Worm (Caenorhabditis elegans) whole organism, L4 larva: Measurements from ENCODE around the gene M04G7.5.

Experiments
- Y105C5A.15 ChIP-seq: fragments of 200-800 bp; sonication (Bioruptor generic); IDR thresholded peaks from 2 replicates; pipeline ENCODE4 v1.3.6; 2022; ENCODE audit warnings: missing genetic modification characterization, missing compliant biosample characterization
- aha-1 ChIP-seq: fragments of 150-350 bp; peaks from one replicate; lab custom pipeline; 2014; ENCODE audit warnings: missing biosample characterization, missing genetic modification characterization
- aly-2 ChIP-seq: sonication (generic microtip); optimal IDR thresholded peaks from 2 replicates; lab custom pipeline; 2018; ENCODE audit warnings: missing biosample characterization, missing genetic modification characterization
- ama-1 ChIP-seq: fragments of 150-350 bp; optimal IDR thresholded peaks from 2 replicates; lab custom pipeline; 2014; ENCODE audit warnings: inconsistent platforms, mixed read lengths
- arid-1 ChIP-seq: fragments of 200-800 bp; sonication (Bioruptor generic); conservative IDR thresholded peaks from 2 replicates; pipeline ENCODE4 v1.3.6; 2022; ENCODE audit warnings: missing genetic modification reagents, missing genetic modification characterization, missing compliant biosample characterization
- ceh-62 ChIP-seq: sonication (generic microtip); optimal IDR thresholded peaks from 2 replicates; lab custom pipeline; 2017; ENCODE audit warnings: missing biosample characterization, missing genetic modification characterization
- cey-2 ChIP-seq: sonication (generic microtip); optimal IDR thresholded peaks from 3 replicates; lab custom pipeline; 2017; ENCODE audit warnings: missing genetic modification characterization, mild to moderate bottlenecking, missing compliant biosample characterization, antibody characterized with exemption, borderline replicate concordance; ENCODE audit not compliant: insufficient read depth
- ctbp-1 ChIP-seq: fragments of 200-800 bp; sonication (Bioruptor generic); IDR thresholded peaks from 2 replicates; pipeline ENCODE4 v1.3.6; 2022; ENCODE audit warnings: missing genetic modification reagents, missing genetic modification characterization, missing compliant biosample characterization
- daf-8 ChIP-seq: fragments of 200-800 bp; sonication (Bioruptor generic); IDR thresholded peaks from 2 replicates; pipeline ENCODE4 v1.3.6; 2022; ENCODE audit warnings: missing genetic modification characterization, missing compliant biosample characterization
- dmd-9 ChIP-seq: fragments of 200-800 bp; sonication (Bioruptor generic); IDR thresholded peaks from 2 replicates; pipeline ENCODE4 v1.3.6; 2022; ENCODE audit warnings: missing genetic modification reagents, missing genetic modification characterization, missing compliant biosample characterization
- dpl-1 ChIP-seq: fragments of 150-350 bp; optimal IDR thresholded peaks from 2 replicates; lab custom pipeline; 2014; ENCODE audit warnings: missing biosample characterization, missing genetic modification reagents, missing genetic modification characterization
- dve-1 ChIP-seq: sonication (generic microtip); optimal IDR thresholded peaks from 2 replicates; lab custom pipeline; 2017; ENCODE audit warnings: antibody characterized with exemption, mild to moderate bottlenecking, missing genetic modification characterization, missing compliant biosample characterization; ENCODE audit not compliant: insufficient read depth
- egl-27 ChIP-seq: sonication (generic microtip); optimal IDR thresholded peaks from 3 replicates; lab custom pipeline; 2017; ENCODE audit warnings: missing biosample characterization, missing genetic modification reagents, missing genetic modification characterization
- egl-43 ChIP-seq: fragments of 200-800 bp; sonication (Bioruptor generic); IDR thresholded peaks from 2 replicates; pipeline ENCODE4 v1.3.6; 2022; ENCODE audit warnings: missing genetic modification reagents, missing genetic modification characterization, missing compliant biosample characterization
- fkh-10 ChIP-seq: fragments of 150-350 bp; optimal IDR thresholded peaks from 2 replicates; lab custom pipeline; 2014; ENCODE audit warnings: missing biosample characterization, missing genetic modification reagents, missing genetic modification characterization
- gei-8 ChIP-seq: fragments of 200-800 bp; sonication (Bioruptor generic); optimal IDR thresholded peaks from 2 replicates; lab custom pipeline; 2018; ENCODE audit warnings: mild to moderate bottlenecking, missing genetic modification characterization, missing compliant biosample characterization
- hif-1 ChIP-seq, 2 experiments: sonication (generic microtip); optimal IDR thresholded peaks; 2 replicates each; lab custom pipeline; 2016 to 2017; ENCODE audit warnings: missing compliant biosample characterization in 2 of 2, missing genetic modification characterization in 2 of 2, missing genetic modification reagents in 2 of 2, missing genotype in 2 of 2, mild to moderate bottlenecking in 1 of 2
- lin-15B ChIP-seq: fragments of 150-350 bp; sonication (generic microtip); optimal IDR thresholded peaks from 3 replicates; lab custom pipeline; 2014; ENCODE audit warnings: missing biosample characterization, missing genetic modification characterization
- lin-29 ChIP-seq: fragments of 200-800 bp; sonication (Bioruptor generic); IDR thresholded peaks from 2 replicates; pipeline ENCODE4 v1.3.6; 2022; ENCODE audit warnings: missing genetic modification reagents, missing genetic modification characterization, missing compliant biosample characterization
- lin-38 ChIP-seq: fragments of 200-800 bp; sonication (Bioruptor generic); IDR thresholded peaks from 2 replicates; pipeline ENCODE4 v1.3.6; 2022; ENCODE audit warnings: missing genetic modification reagents, missing genetic modification characterization, missing compliant biosample characterization
- lsy-2 ChIP-seq, 2 experiments: fragments of 150-350 bp in 1 of 2; sonication (generic microtip) in 1 of 2; optimal IDR thresholded peaks; 2 replicates each; lab custom pipeline; 2014 to 2017; ENCODE audit warnings: missing biosample characterization in 2 of 2, missing genetic modification characterization in 2 of 2
- madf-5 ChIP-seq, 2 experiments: fragments of 200-800 bp; sonication (Bioruptor generic); IDR thresholded peaks; 2 replicates each; pipeline ENCODE4 v1.3.6; 2022; ENCODE audit warnings: missing compliant biosample characterization in 2 of 2, missing genetic modification characterization in 2 of 2
- mes-2 ChIP-seq: sonication (generic microtip); optimal IDR thresholded peaks from 2 replicates; lab custom pipeline; 2016; ENCODE audit warnings: missing genotype, mild to moderate bottlenecking, missing genetic modification characterization, missing compliant biosample characterization; ENCODE audit not compliant: poor library complexity, severe bottlenecking
- mxl-3 ChIP-seq: fragments of 200-800 bp; sonication (Bioruptor generic); optimal IDR thresholded peaks from 2 replicates; lab custom pipeline; 2018; ENCODE audit warnings: mild to moderate bottlenecking, missing genetic modification characterization, missing compliant biosample characterization
- nhr-42 ChIP-seq: fragments of 200-800 bp; sonication (Bioruptor generic); IDR thresholded peaks from 2 replicates; pipeline ENCODE4 v1.3.6; 2022; ENCODE audit warnings: missing genetic modification characterization, missing compliant biosample characterization
- nhr-48 ChIP-seq: sonication (generic microtip); optimal IDR thresholded peaks from 2 replicates; lab custom pipeline; 2016; ENCODE audit warnings: mild to moderate bottlenecking, missing genetic modification characterization, missing compliant biosample characterization
- nhr-76 ChIP-seq: fragments of 150-350 bp; optimal IDR thresholded peaks from 2 replicates; lab custom pipeline; 2014; ENCODE audit warnings: missing biosample characterization, missing genetic modification characterization
- saeg-2 ChIP-seq: fragments of 200-800 bp; sonication (Bioruptor generic); IDR thresholded peaks from 2 replicates; pipeline ENCODE4 v1.3.6; 2022; ENCODE audit warnings: missing genetic modification reagents, missing genetic modification characterization, missing compliant biosample characterization
- set-16 ChIP-seq: fragments of 200-800 bp; sonication (Bioruptor generic); IDR thresholded peaks from 2 replicates; pipeline ENCODE4 v1.3.6; 2022; ENCODE audit warnings: missing genetic modification reagents, missing genetic modification characterization, missing compliant biosample characterization
- spr-1 ChIP-seq: sonication (generic microtip); optimal IDR thresholded peaks from 2 replicates; lab custom pipeline; 2016; ENCODE audit warnings: mild to moderate bottlenecking, missing genetic modification characterization, missing compliant biosample characterization
- unc-39 ChIP-seq: sonication (generic microtip); optimal IDR thresholded peaks from 2 replicates; lab custom pipeline; 2017; ENCODE audit warnings: missing biosample characterization, missing genetic modification characterization
- vab-7 ChIP-seq: fragments of 200-800 bp; sonication (Bioruptor generic); IDR thresholded peaks from 2 replicates; pipeline ENCODE4 v1.3.6; 2022; ENCODE audit warnings: missing genetic modification reagents, missing genetic modification characterization, missing compliant biosample characterization
- zfp-2 ChIP-seq: sonication (generic microtip); optimal IDR thresholded peaks from 2 replicates; lab custom pipeline; 2016; ENCODE audit warnings: mild to moderate bottlenecking, missing genetic modification characterization, missing compliant biosample characterization
- zfp-3 ChIP-seq: fragments of 200-800 bp; sonication (Bioruptor generic); conservative IDR thresholded peaks from 2 replicates; pipeline ENCODE4 v1.3.6; 2022; ENCODE audit warnings: missing genetic modification reagents, missing genetic modification characterization, missing compliant biosample characterization
- zip-2 ChIP-seq: fragments of 150-350 bp; optimal IDR thresholded peaks from 2 replicates; lab custom pipeline; 2014; ENCODE audit warnings: missing biosample characterization, missing genetic modification characterization

Gene M04G7.5

DNA sequence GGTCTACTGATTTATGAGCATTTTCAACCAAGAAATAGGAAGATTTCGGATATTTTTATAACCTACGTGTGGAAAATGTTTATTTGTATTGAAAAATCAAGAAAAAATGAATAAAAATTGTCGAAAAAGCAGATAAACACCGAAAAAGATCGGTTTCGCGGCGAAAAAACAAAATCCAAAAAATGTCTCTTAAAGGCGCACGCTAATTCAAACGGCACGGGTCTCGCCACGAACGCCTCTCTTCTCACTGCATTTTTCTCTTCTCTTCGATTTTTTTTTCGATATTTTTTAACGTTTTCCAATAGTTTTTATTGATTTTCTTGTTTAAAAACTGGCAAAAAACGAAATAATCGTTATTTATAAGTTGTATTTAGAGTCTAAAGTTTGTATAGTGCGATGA lies 29.3 kb upstream of the M04G7.5 start (continued):
- TF ChIP-seq nhr-76 (no peak), vab-7 (GFP tag; lab: Robert Waterston, UW) (no peak), saeg-2 (no peak), unc-39 (tag; lab: Kevin White, UChicago) (no peak), dve-1 (tag; lab: Kevin White, UChicago) (peak; percentile 1), zip-2 (tag; lab: Kevin White, UChicago) (no peak), arid-1 (no peak), nhr-48 (tag; lab: Kevin White, UChicago) (no peak), zfp-3 (GFP tag; lab: Robert Waterston, UW) (no peak), gei-8 (no peak), egl-27 (tag; lab: Kevin White, UChicago) (no peak), nhr-42 (GFP tag; lab: Robert Waterston, UW) (no peak), fkh-10 (GFP tag; lab: Kevin White, UChicago) (no peak)

DNA sequence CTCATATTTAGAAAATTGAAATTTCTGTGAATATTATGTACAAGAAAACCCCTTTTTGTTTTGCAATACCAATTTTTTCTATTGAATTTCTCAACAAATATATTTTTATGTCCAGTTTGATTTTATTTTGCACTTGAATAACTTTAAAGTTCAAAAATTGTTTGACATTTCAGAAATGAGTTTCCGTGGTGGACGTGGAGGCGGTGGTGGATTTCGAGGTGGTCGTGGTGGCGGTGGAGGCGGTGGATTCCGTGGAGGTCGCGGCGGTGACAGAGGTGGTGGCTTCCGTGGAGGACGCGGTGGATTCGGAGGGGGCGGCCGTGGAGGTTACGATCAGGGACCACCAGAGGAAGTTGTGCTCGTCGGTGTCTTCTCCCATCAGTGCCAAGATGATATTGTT lies 28.9 kb upstream of the M04G7.5 start, which contains the start of gene garr-1:
Gene garr-1 (plus strand): TSS at position 174 of the 400 bp plus-strand sequence.
- no peak for TF ChIP-seq Y105C5A.15 (GFP tag; lab: Robert Waterston, UW)
- peak; percentile 75 for TF ChIP-seq set-16
- peak; percentile 51 for TF ChIP-seq aha-1 (tag; lab: Kevin White, UChicago)
- TF ChIP-seq cey-2 (tag; lab: Kevin White, UChicago) = no peak

DNA sequence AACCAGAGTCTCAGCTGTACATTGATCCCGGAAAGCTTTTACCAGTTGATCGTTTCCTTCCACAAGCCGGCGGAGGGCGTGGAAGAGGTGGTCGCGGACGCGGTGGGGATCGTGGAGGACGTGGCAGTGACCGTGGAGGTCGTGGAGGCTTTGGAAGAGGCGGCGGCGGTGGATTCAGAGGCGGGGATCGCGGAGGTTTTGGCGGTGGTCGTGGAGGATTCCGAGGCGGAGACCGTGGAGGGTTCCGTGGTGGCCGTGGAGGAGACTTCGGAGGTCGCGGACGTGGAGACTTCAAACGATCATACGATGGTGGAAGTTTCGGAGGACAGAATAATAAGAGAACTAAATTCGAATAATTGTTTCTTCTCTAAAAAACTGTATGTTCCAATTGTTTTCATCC lies 28.3 kb upstream of the M04G7.5 start:
- TF ChIP-seq lin-15B (tag; lab: Kevin White, UChicago) = no peak
- TF ChIP-seq dmd-9 (GFP tag; lab: Robert Waterston, UW) = 0 out of 2 replicates have a peak, but pooled peaks have one; percentile 15
- no peak for TF ChIP-seq mes-2 (tag; lab: Kevin White, UChicago)
- no peak for TF ChIP-seq daf-8 (GFP tag; lab: Robert Waterston, UW)
- TF ChIP-seq madf-5 (GFP tag; IDR thresholded peaks at IDR 0.05; lab: Robert Waterston, UW) = 0 out of 4 replicates have a peak, but pooled peaks of 1 of the 2 experiments have one; percentile 33
- no peak for TF ChIP-seq saeg-2
- TF ChIP-seq lsy-2 (tag; optimal IDR thresholded peaks at IDR 0.05; lab: Kevin White, UChicago) = no peak
- no peak for TF ChIP-seq aly-2 (tag; lab: Kevin White, UChicago)
- peak; percentile 96 for TF ChIP-seq set-16
- no peak for TF ChIP-seq lin-29
- no peak for TF ChIP-seq zfp-2 (tag; lab: Kevin White, UChicago)
- no peak for TF ChIP-seq mxl-3 (GFP tag; lab: Kevin White, UChicago)
- TF ChIP-seq lin-38 = no peak
- no peak for TF ChIP-seq ama-1 (lab: Kevin White, UChicago)
- TF ChIP-seq gei-8 = no peak
- TF ChIP-seq aha-1 (tag; lab: Kevin White, UChicago) = peak; percentile 21
- no peak for TF ChIP-seq spr-1 (tag; lab: Kevin White, UChicago)
- TF ChIP-seq ctbp-1 (GFP tag; lab: Robert Waterston, UW) = no peak
- no peak for TF ChIP-seq zip-2 (tag; lab: Kevin White, UChicago)
- TF ChIP-seq hif-1 (tag; optimal IDR thresholded peaks at IDR 0.05; lab: Kevin White, UChicago) = no peak
- no peak for TF ChIP-seq ceh-62
- no peak for TF ChIP-seq dpl-1 (GFP tag; lab: Kevin White, UChicago)
- TF ChIP-seq egl-43 (GFP tag; lab: Robert Waterston, UW) = peak; percentile 54
